Worm (Caenorhabditis elegans) whole organism, young adult: ENCODE results near the gene R13H4.6.

Source experiments
- C06A6.2 ChIP-seq: fragments of 200-800 bp; sonication (Bioruptor generic); conservative IDR thresholded peaks from 2 replicates; pipeline ENCODE4 v1.3.6; 2022; ENCODE audit warnings: missing genetic modification characterization, missing compliant biosample characterization
- C17E4.6 ChIP-seq: fragments of 200-800 bp; sonication (Bioruptor generic); IDR thresholded peaks from 2 replicates; pipeline ENCODE4 v1.3.6; 2022; ENCODE audit warnings: missing genetic modification reagents, missing genetic modification characterization, missing compliant biosample characterization
- F57C9.4 ChIP-seq: sonication (generic microtip); optimal IDR thresholded peaks from 2 replicates; lab custom pipeline; 2017; ENCODE audit warnings: mild to moderate bottlenecking, missing genetic modification characterization, missing compliant biosample characterization
- K11D2.4 ChIP-seq: fragments of 200-800 bp; sonication (Bioruptor generic); IDR thresholded peaks from 2 replicates; pipeline ENCODE4 v1.3.6; 2022; ENCODE audit warnings: missing genetic modification reagents, missing genetic modification characterization, missing compliant biosample characterization
- K12H6.12 ChIP-seq: fragments of 200-800 bp; sonication (Bioruptor generic); optimal IDR thresholded peaks from 2 replicates; lab custom pipeline; 2018; ENCODE audit warnings: mild to moderate bottlenecking, missing genetic modification characterization, missing compliant biosample characterization
- Y95B8A.8 ChIP-seq: fragments of 200-800 bp; sonication (Bioruptor generic); IDR thresholded peaks from 2 replicates; pipeline ENCODE4 v1.3.6; 2022; ENCODE audit warnings: missing genetic modification reagents, missing genetic modification characterization, missing compliant biosample characterization
- ZK185.1 ChIP-seq: sonication (generic microtip); optimal IDR thresholded peaks from 2 replicates; lab custom pipeline; 2016; ENCODE audit warnings: mild to moderate bottlenecking, missing genetic modification characterization, missing compliant biosample characterization; ENCODE audit not compliant: poor library complexity, severe bottlenecking
- akir-1 ChIP-seq: fragments of 200-800 bp; sonication (Bioruptor generic); optimal IDR thresholded peaks from 2 replicates; lab custom pipeline; 2018; ENCODE audit warnings: mild to moderate bottlenecking, missing genetic modification characterization, moderate library complexity, missing compliant biosample characterization
- cebp-1 ChIP-seq, 2 experiments: fragments of 200-800 bp in 1 of 2; sonication (Bioruptor generic) in 1 of 2; sonication (generic microtip) in 1 of 2; IDR thresholded peaks in 1 of 2; optimal IDR thresholded peaks in 1 of 2; 2 replicates each; pipeline versions ENCODE4 v1.3.6 to Lab custom; 2017 to 2022; ENCODE audit warnings: missing compliant biosample characterization in 2 of 2, missing genetic modification characterization in 2 of 2, mild to moderate bottlenecking in 1 of 2, missing genetic modification reagents in 1 of 2, moderate library complexity in 1 of 2
- cebp-2 ChIP-seq: fragments of 200-800 bp; sonication (Bioruptor generic); IDR thresholded peaks from 2 replicates; pipeline ENCODE4 v1.3.6; 2022; ENCODE audit warnings: missing genetic modification characterization, missing compliant biosample characterization
- ceh-27 ChIP-seq: fragments of 200-800 bp; sonication (Bioruptor generic); optimal IDR thresholded peaks from 2 replicates; lab custom pipeline; 2018; ENCODE audit warnings: mild to moderate bottlenecking, missing genetic modification characterization, moderate library complexity, missing compliant biosample characterization
- ceh-79 ChIP-seq: sonication (generic microtip); optimal IDR thresholded peaks from 2 replicates; lab custom pipeline; 2017; ENCODE audit warnings: mild to moderate bottlenecking, missing genetic modification characterization, missing compliant biosample characterization
- chd-7 ChIP-seq: sonication (generic microtip); optimal IDR thresholded peaks from 2 replicates; lab custom pipeline; 2016; ENCODE audit warnings: mild to moderate bottlenecking, missing genetic modification characterization, moderate library complexity, missing compliant biosample characterization
- dox-1 ChIP-seq: fragments of 200-800 bp; sonication (Bioruptor generic); IDR thresholded peaks from 2 replicates; pipeline ENCODE4 v1.3.6; 2022; ENCODE audit warnings: missing genetic modification reagents, missing genetic modification characterization, missing compliant biosample characterization
- efl-1 ChIP-seq: fragments of 150-350 bp; optimal IDR thresholded peaks from 2 replicates; lab custom pipeline; 2014; ENCODE audit warnings: missing biosample characterization, missing genetic modification reagents, missing genetic modification characterization
- ekl-4 ChIP-seq: fragments of 200-800 bp; sonication (Bioruptor generic); IDR thresholded peaks from 2 replicates; pipeline ENCODE4 v1.3.6; 2022; ENCODE audit warnings: missing genetic modification reagents, missing genetic modification characterization, missing compliant biosample characterization
- him-1 ChIP-seq: sonication (generic microtip); optimal IDR thresholded peaks from 2 replicates; lab custom pipeline; 2016; ENCODE audit warnings: missing genotype, missing genetic modification reagents, missing genetic modification characterization, missing compliant biosample characterization
- hlh-12 ChIP-seq: sonication (generic microtip); optimal IDR thresholded peaks from 2 replicates; lab custom pipeline; 2016; ENCODE audit warnings: missing genetic modification characterization, missing compliant biosample characterization
- hlh-26 ChIP-seq: fragments of 200-800 bp; sonication (Bioruptor generic); conservative IDR thresholded peaks from 2 replicates; pipeline ENCODE4 v1.3.6; 2022; ENCODE audit warnings: missing genetic modification reagents, missing genetic modification characterization, missing compliant biosample characterization
- hmg-1.2 ChIP-seq: fragments of 200-800 bp; sonication (Bioruptor generic); IDR thresholded peaks from 2 replicates; pipeline ENCODE4 v1.3.6; 2022; ENCODE audit warnings: missing genetic modification reagents, missing genetic modification characterization, missing compliant biosample characterization
- hsf-1 ChIP-seq: fragments of 200-800 bp; sonication (Bioruptor generic); IDR thresholded peaks from 2 replicates; pipeline ENCODE4 v1.3.6; 2022; ENCODE audit warnings: missing genetic modification reagents, missing genetic modification characterization, missing compliant biosample characterization
- lag-1 ChIP-seq: fragments of 200-800 bp; sonication (Bioruptor generic); IDR thresholded peaks from 2 replicates; pipeline ENCODE4 v1.3.6; 2022; ENCODE audit warnings: missing genetic modification reagents, missing genetic modification characterization, missing compliant biosample characterization
- let-526 ChIP-seq: fragments of 200-800 bp; sonication (Bioruptor generic); IDR thresholded peaks from 2 replicates; pipeline ENCODE4 v1.3.6; 2022; ENCODE audit warnings: missing genetic modification reagents, missing genetic modification characterization, missing compliant biosample characterization
- mcd-1 ChIP-seq: fragments of 200-800 bp; sonication (Bioruptor generic); IDR thresholded peaks from 2 replicates; pipeline ENCODE4 v1.3.6; 2022; ENCODE audit warnings: missing genetic modification reagents, missing genetic modification characterization, missing compliant biosample characterization
- nhr-80 ChIP-seq: sonication (generic microtip); optimal IDR thresholded peaks from 2 replicates; lab custom pipeline; 2016; ENCODE audit warnings: missing genetic modification characterization, missing compliant biosample characterization
- rec-8 ChIP-seq, 2 experiments: sonication (generic microtip); optimal IDR thresholded peaks; 2 replicates each; lab custom pipeline; 2016; ENCODE audit warnings: mild to moderate bottlenecking in 2 of 2, missing genetic modification characterization in 2 of 2, missing genetic modification reagents in 2 of 2, missing genotype in 2 of 2, missing biosample characterization in 1 of 2, missing compliant biosample characterization in 1 of 2, moderate library complexity in 1 of 2
- sdz-38 ChIP-seq: sonication (generic microtip); optimal IDR thresholded peaks from 2 replicates; lab custom pipeline; 2016; ENCODE audit warnings: missing genotype, missing genetic modification characterization, missing compliant biosample characterization
- somi-1 ChIP-seq: fragments of 200-800 bp; sonication (Bioruptor generic); optimal IDR thresholded peaks from 2 replicates; lab custom pipeline; 2018; ENCODE audit warnings: mild to moderate bottlenecking, missing genetic modification characterization, missing compliant biosample characterization
- tbp1 ChIP-seq: fragments of 200-800 bp; sonication (Bioruptor generic); optimal IDR thresholded peaks from 2 replicates; lab custom pipeline; 2018; ENCODE audit warnings: mild to moderate bottlenecking, missing genetic modification characterization, missing compliant biosample characterization
- unc-62 ChIP-seq: fragments of 150-350 bp; optimal IDR thresholded peaks from 2 replicates; lab custom pipeline; 2014; ENCODE audit warnings: missing biosample characterization, missing genetic modification reagents, missing genetic modification characterization
- zfh-2 ChIP-seq: fragments of 200-800 bp; sonication (Bioruptor generic); conservative IDR thresholded peaks from 2 replicates; pipeline ENCODE4 v1.3.6; 2022; ENCODE audit warnings: missing genetic modification reagents, missing genetic modification characterization, missing compliant biosample characterization
- ztf-22 ChIP-seq: fragments of 200-800 bp; sonication (Bioruptor generic); optimal IDR thresholded peaks from 2 replicates; lab custom pipeline; 2018; ENCODE audit warnings: mild to moderate bottlenecking, missing genetic modification characterization, moderate library complexity, missing compliant biosample characterization
- ztf-28 ChIP-seq: fragments of 200-800 bp; sonication (Bioruptor generic); IDR thresholded peaks from 2 replicates; pipeline ENCODE4 v1.3.6; 2022; ENCODE audit warnings: missing genetic modification reagents, missing genetic modification characterization, missing compliant biosample characterization

The R13H4.6 gene

ce11 chrV:11839220-11839619 is 23.7 kb upstream of the R13H4.6 start, which contains the start of gene idpb-5:
Gene idpb-5, plus strand, starts transcription at chrV:11839520.
- TF ChIP-seq let-526 (GFP tag; lab: Robert Waterston, UW) (no peak), sdz-38 (tag; lab: Kevin White, UChicago) (no peak), ceh-27 (GFP tag; lab: Kevin White, UChicago) (no peak), hsf-1 (GFP tag; lab: Robert Waterston, UW) (no peak), rec-8 (tag; optimal IDR thresholded peaks at IDR 0.05; lab: Kevin White, UChicago) (no peak), ceh-79 (tag; lab: Kevin White, UChicago) (no peak), him-1 (tag; lab: Kevin White, UChicago) (no peak), ztf-22 (no peak), cebp-1 (GFP tag; IDR thresholded peaks at IDR 0.05; lab: Robert Waterston, UW) (no peak), cebp-1 (tag; optimal IDR thresholded peaks at IDR 0.05; lab: Kevin White, UChicago) (no peak), hlh-12 (tag; lab: Kevin White, UChicago) (no peak), nhr-80 (tag; lab: Kevin White, UChicago) (no peak), efl-1 (GFP tag; lab: Kevin White, UChicago) (no peak), C06A6.2 (GFP tag; lab: Robert Waterston, UW) (no peak), unc-62 (GFP tag; lab: Kevin White, UChicago) (no peak), somi-1 (no peak), hlh-26 (GFP tag; lab: Robert Waterston, UW) (no peak)
- TF ChIP-seq, all 124 proteins: peak for 0

- TF ChIP-seq C17E4.6 (GFP tag; lab: Robert Waterston, UW) (no peak), K11D2.4 (GFP tag; lab: Robert Waterston, UW) (no peak), lag-1 (GFP tag; lab: Robert Waterston, UW) (no peak)
Observed at ce11 chrV:11843678-11844366, 19.1 kb upstream of the R13H4.6 start, which contains the start of gene nphp-4. Gene nphp-4, minus strand, starts transcription at chrV:11843728.

ce11 chrV:11844828-11845227 is 18.1 kb upstream of the R13H4.6 start:
- TF ChIP-seq cebp-2 (no peak), zfh-2 (GFP tag; lab: Robert Waterston, UW) (peak; percentile 88), nhr-80 (tag; lab: Kevin White, UChicago) (peak; percentile 31), ZK185.1 (tag; lab: Kevin White, UChicago) (no peak), F57C9.4 (tag; lab: Kevin White, UChicago) (no peak), K12H6.12 (tag; lab: Kevin White, UChicago) (peak; percentile 38), chd-7 (tag; lab: Kevin White, UChicago) (peak; percentile 12), Y95B8A.8 (GFP tag; lab: Robert Waterston, UW) (no peak), K11D2.4 (GFP tag; lab: Robert Waterston, UW) (0 out of 2 replicates have a peak, but pooled peaks have one; percentile 48), dox-1 (GFP tag; lab: Robert Waterston, UW) (peak; percentile 48; the same call in 1 of the 2 replicates), ekl-4 (GFP tag; lab: Robert Waterston, UW) (peak; percentile 42; the same call in 1 of the 2 replicates), mcd-1 (GFP tag; lab: Robert Waterston, UW) (0 out of 2 replicates have a peak, but pooled peaks have one; percentile 30), hsf-1 (GFP tag; lab: Robert Waterston, UW) (no peak), hmg-1.2 (GFP tag; lab: Robert Waterston, UW) (peak; percentile 45; the same call in 1 of the 2 replicates), tbp1 (GFP tag; lab: Kevin White, UChicago) (peak; percentile 5), ztf-28 (GFP tag; lab: Robert Waterston, UW) (no peak), akir-1 (GFP tag; lab: Kevin White, UChicago) (no peak)
